Worm (Caenorhabditis elegans): ENCODE measurements around the gene T09A5.4.

DNA sequence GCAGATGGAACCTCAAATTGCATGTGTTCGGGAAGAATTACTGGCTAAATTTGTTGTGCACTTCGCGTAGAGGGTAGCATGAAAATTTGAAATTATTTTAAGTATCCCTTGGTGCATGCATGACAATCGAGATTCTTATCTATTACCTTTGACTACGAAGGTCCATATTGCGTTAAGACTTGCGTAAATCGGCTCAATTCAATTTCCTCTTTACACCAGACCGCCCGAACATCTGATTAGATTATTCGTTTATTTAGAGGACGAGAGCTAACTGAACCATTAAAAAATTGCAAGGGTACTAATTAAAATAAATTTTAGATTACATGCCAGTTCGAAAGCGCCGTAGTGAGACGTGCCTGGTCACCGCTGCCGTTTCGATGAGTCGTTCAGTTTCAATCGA is 28.4 kb upstream of the T09A5.4 start:
- no peak for TF ChIP-seq flt-1 (GFP tag; IDR thresholded peaks at IDR 0.05)
- no peak for TF ChIP-seq tab-1 (GFP tag; IDR thresholded peaks at IDR 0.05)
- no peak for TF ChIP-seq klf-2 (GFP tag; conservative IDR thresholded peaks at IDR 0.05)
- TF ChIP-seq med-1 (GFP tag; optimal IDR thresholded peaks at IDR 0.05; ENCODE audit: insufficient read depth), result no peak
